Fruit fly (Drosophila melanogaster) whole organism, embryonic: ENCODE measurements around the gene CG13248.

Source experiments
- B-H2 ChIP-seq: fragments of 200-800 bp; sonication (Bioruptor generic); optimal IDR thresholded peaks from 2 replicates; lab custom pipeline; 2018; ENCODE audit warnings: missing biosample characterization, mild to moderate bottlenecking, missing genetic modification characterization
- CG10209 ChIP-seq: fragments of 200-800 bp; sonication (Bioruptor generic); optimal IDR thresholded peaks from 3 replicates; lab custom pipeline; 2017; ENCODE audit warnings: missing biosample characterization, mild to moderate bottlenecking, missing genetic modification characterization, missing genetic modification reagents
- CG10543 ChIP-seq: fragments of 200-800 bp; sonication (Bioruptor generic); optimal IDR thresholded peaks from 3 replicates; lab custom pipeline; 2017; ENCODE audit warnings: missing biosample characterization, mild to moderate bottlenecking, missing genetic modification characterization, moderate library complexity
- CG11560 ChIP-seq: fragments of 200-800 bp; sonication (Bioruptor generic); IDR thresholded peaks from 3 replicates; pipeline ENCODE4 v1.3.6; 2022; ENCODE audit warnings: missing biosample characterization, missing genetic modification characterization
- CG13123 ChIP-seq: fragments of 200-800 bp; sonication (Bioruptor generic); optimal IDR thresholded peaks from 2 replicates; lab custom pipeline; 2016; ENCODE audit warnings: missing biosample characterization, missing genetic modification characterization
- CG14441 ChIP-seq: fragments of 200-800 bp; sonication (Bioruptor generic); IDR thresholded peaks from 2 replicates; pipeline ENCODE4 v1.3.6; 2022; ENCODE audit warnings: missing biosample characterization, missing genetic modification characterization
- CG16815 ChIP-seq: fragments of 200-800 bp; sonication (Bioruptor generic); optimal IDR thresholded peaks from 3 replicates; lab custom pipeline; 2017; ENCODE audit warnings: missing biosample characterization, mild to moderate bottlenecking, missing genetic modification characterization
- CG17361 ChIP-seq: fragments of 200-800 bp; sonication (Bioruptor generic); IDR thresholded peaks from 3 replicates; pipeline ENCODE4 v1.3.6; 2022; ENCODE audit warnings: missing biosample characterization, missing genetic modification characterization
- CG18262 ChIP-seq: fragments of 200-800 bp; optimal IDR thresholded peaks from 3 replicates; lab custom pipeline; 2019; ENCODE audit warnings: missing biosample characterization, mild to moderate bottlenecking, missing genetic modification characterization, moderate library complexity
- CG18599 ChIP-seq: fragments of 200-800 bp; sonication (Bioruptor generic); optimal IDR thresholded peaks from 3 replicates; lab custom pipeline; 2017; ENCODE audit warnings: missing biosample characterization, missing genetic modification characterization, mild to moderate bottlenecking, moderate library complexity, missing genetic modification reagents
- CG18764 ChIP-seq: fragments of 200-800 bp; sonication (Bioruptor generic); optimal IDR thresholded peaks from 3 replicates; lab custom pipeline; 2016; ENCODE audit warnings: missing biosample characterization, missing genetic modification characterization
- CG31365 ChIP-seq: fragments of 200-800 bp; sonication (Bioruptor generic); optimal IDR thresholded peaks from 2 replicates; lab custom pipeline; 2018; ENCODE audit warnings: missing biosample characterization, mild to moderate bottlenecking, missing genetic modification characterization
- CG3407 ChIP-seq: fragments of 200-800 bp; sonication (Bioruptor generic); optimal IDR thresholded peaks from 2 replicates; lab custom pipeline; 2018; ENCODE audit warnings: missing biosample characterization, mild to moderate bottlenecking, missing genetic modification characterization
- CG4404 ChIP-seq: fragments of 200-800 bp; sonication (Bioruptor generic); IDR thresholded peaks from 2 replicates; pipeline ENCODE4 v1.3.6; 2022; ENCODE audit warnings: missing biosample characterization, missing genetic modification characterization
- CG5180 ChIP-seq: fragments of 200-800 bp; sonication (Bioruptor generic); optimal IDR thresholded peaks from 3 replicates; lab custom pipeline; 2017; ENCODE audit warnings: missing biosample characterization, missing genetic modification characterization, mild to moderate bottlenecking, moderate library complexity, missing genetic modification reagents
- CG5953 ChIP-seq: fragments of 200-800 bp; sonication (Bioruptor generic); IDR thresholded peaks from 2 replicates; pipeline ENCODE4 v1.3.6; 2022; ENCODE audit warnings: missing biosample characterization, missing genetic modification characterization
- CG6683 ChIP-seq: fragments of 200-800 bp; sonication (Bioruptor generic); optimal IDR thresholded peaks from 2 replicates; lab custom pipeline; 2017; ENCODE audit warnings: missing biosample characterization, mild to moderate bottlenecking, missing genetic modification characterization, missing genetic modification reagents
- CG7556 ChIP-seq: fragments of 200-800 bp; sonication (Bioruptor generic); optimal IDR thresholded peaks from 2 replicates; lab custom pipeline; 2017; ENCODE audit warnings: missing biosample characterization, mild to moderate bottlenecking, missing genetic modification characterization
- CG8765 ChIP-seq: fragments of 200-800 bp; sonication (Bioruptor generic); IDR thresholded peaks from 2 replicates; pipeline ENCODE4 v1.3.6; 2022; ENCODE audit warnings: missing biosample characterization, missing genetic modification characterization
- CG8924 ChIP-seq: fragments of 200-800 bp; optimal IDR thresholded peaks from 3 replicates; lab custom pipeline; 2019; ENCODE audit warnings: missing biosample characterization, mild to moderate bottlenecking, missing genetic modification characterization, moderate library complexity
- CG9876 ChIP-seq: fragments of 200-800 bp; sonication (Bioruptor generic); optimal IDR thresholded peaks from 2 replicates; lab custom pipeline; 2016; ENCODE audit warnings: missing biosample characterization, missing genetic modification characterization
- Dbx ChIP-seq: fragments of 200-800 bp; sonication (Bioruptor generic); IDR thresholded peaks from 3 replicates; pipeline ENCODE4 v1.3.6; 2022; ENCODE audit warnings: missing biosample characterization, missing genetic modification characterization
- Dp ChIP-seq: fragments of 200-800 bp; sonication (Bioruptor generic); optimal IDR thresholded peaks from 2 replicates; lab custom pipeline; 2018; ENCODE audit warnings: missing biosample characterization, mild to moderate bottlenecking, missing genetic modification characterization, moderate library complexity
- Dref ChIP-seq: fragments of 200-800 bp; sonication (Bioruptor generic); IDR thresholded peaks from 2 replicates; pipeline ENCODE4 v1.3.6; 2022; ENCODE audit warnings: missing biosample characterization, missing genetic modification characterization
- Fer1 ChIP-seq: fragments of 200-800 bp; sonication (Bioruptor generic); optimal IDR thresholded peaks from 2 replicates; lab custom pipeline; 2017; ENCODE audit warnings: missing biosample characterization, mild to moderate bottlenecking, missing genetic modification characterization
- Gsc ChIP-seq: fragments of 200-800 bp; sonication (Bioruptor generic); IDR thresholded peaks from 2 replicates; pipeline ENCODE4 v1.3.6; 2022; ENCODE audit warnings: missing biosample characterization, missing genetic modification characterization
- Hr39 ChIP-seq: fragments of >200 bp; optimal IDR thresholded peaks from 2 replicates; lab custom pipeline; 2017
- MESR4 ChIP-seq: fragments of 200-800 bp; sonication (Bioruptor generic); optimal IDR thresholded peaks from 2 replicates; lab custom pipeline; 2018; ENCODE audit warnings: missing biosample characterization, mild to moderate bottlenecking, missing genetic modification characterization, moderate library complexity
- Max ChIP-seq: fragments of 200-800 bp; sonication (Bioruptor generic); optimal IDR thresholded peaks from 2 replicates; lab custom pipeline; 2016; ENCODE audit warnings: missing biosample characterization, mild to moderate bottlenecking, missing genetic modification characterization
- Med ChIP-seq: fragments of 200-800 bp; sonication (Bioruptor generic); peaks from one replicate; lab custom pipeline; 2016; ENCODE audit warnings: missing biosample characterization, missing genetic modification characterization, mild to moderate bottlenecking, inconsistent platforms, moderate library complexity
- Meics ChIP-seq: fragments of 200-800 bp; sonication (Bioruptor generic); optimal IDR thresholded peaks from 2 replicates; lab custom pipeline; 2017; ENCODE audit warnings: missing biosample characterization, mild to moderate bottlenecking, missing genetic modification characterization
- Oli ChIP-seq: fragments of 200-800 bp; sonication (Bioruptor generic); optimal IDR thresholded peaks from 2 replicates; lab custom pipeline; 2018; ENCODE audit warnings: missing biosample characterization, mild to moderate bottlenecking, missing genetic modification characterization, moderate library complexity
- Sox100B ChIP-seq: fragments of 200-800 bp; sonication (Bioruptor generic); optimal IDR thresholded peaks from 3 replicates; lab custom pipeline; 2018; ENCODE audit warnings: missing biosample characterization, mild to moderate bottlenecking, missing genetic modification characterization
- Sox102F ChIP-seq: fragments of 200-800 bp; sonication (Bioruptor generic); optimal IDR thresholded peaks from 2 replicates; lab custom pipeline; 2018; ENCODE audit warnings: missing biosample characterization, mild to moderate bottlenecking, missing genetic modification characterization, moderate library complexity
- Sry-δ ChIP-seq: fragments of 200-800 bp; sonication (Bioruptor generic); optimal IDR thresholded peaks from 2 replicates; lab custom pipeline; 2016; ENCODE audit warnings: missing biosample characterization, missing genetic modification characterization
- bab2 ChIP-seq: fragments of 200-800 bp; sonication (Bioruptor generic); optimal IDR thresholded peaks from 2 replicates; lab custom pipeline; 2016; ENCODE audit warnings: missing biosample characterization, missing genetic modification characterization
- bcd ChIP-seq: fragments of 200-800 bp; sonication (Bioruptor generic); optimal IDR thresholded peaks from 2 replicates; lab custom pipeline; 2017; ENCODE audit warnings: missing biosample characterization, mild to moderate bottlenecking, missing genetic modification characterization
- br ChIP-seq: fragments of >200 bp; optimal IDR thresholded peaks from 2 replicates; lab custom pipeline; 2017
- danr ChIP-seq: fragments of 200-800 bp; sonication (Bioruptor generic); IDR thresholded peaks from 2 replicates; pipeline ENCODE4 v1.3.6; 2022; ENCODE audit warnings: missing biosample characterization, missing genetic modification characterization
- ems ChIP-seq: fragments of 200-800 bp; sonication (Bioruptor generic); optimal IDR thresholded peaks from 3 replicates; lab custom pipeline; 2016; ENCODE audit warnings: missing biosample characterization, missing genetic modification characterization
- fd3F ChIP-seq: fragments of 200-800 bp; sonication (Bioruptor generic); optimal IDR thresholded peaks from 2 replicates; lab custom pipeline; 2018; ENCODE audit warnings: missing biosample characterization, mild to moderate bottlenecking, missing genetic modification characterization, moderate library complexity
- grn ChIP-seq: fragments of 200-800 bp; sonication (Bioruptor generic); optimal IDR thresholded peaks from 3 replicates; lab custom pipeline; 2017; ENCODE audit warnings: missing biosample characterization, missing genetic modification characterization
- hb ChIP-seq: fragments of 200-800 bp; sonication (Bioruptor generic); IDR thresholded peaks from 3 replicates; pipeline ENCODE4 v1.3.6; 2022; ENCODE audit warnings: missing biosample characterization, missing genetic modification characterization; ENCODE audit not compliant: partially characterized antibody
- lmd ChIP-seq: fragments of 200-800 bp; sonication (Bioruptor generic); IDR thresholded peaks from 2 replicates; pipeline ENCODE4 v1.3.6; 2022; ENCODE audit warnings: missing biosample characterization, missing genetic modification characterization
- phol ChIP-seq: fragments of 200-800 bp; sonication (Bioruptor generic); optimal IDR thresholded peaks from 3 replicates; lab custom pipeline; 2018; ENCODE audit warnings: missing biosample characterization, mild to moderate bottlenecking, missing genetic modification characterization, moderate library complexity
- prd ChIP-seq, 3 experiments: fragments of >200 bp in 2 of 3; fragments of 200-800 bp in 1 of 3; sonication (Bioruptor generic) in 1 of 3; optimal IDR thresholded peaks in 2 of 3; IDR thresholded peaks in 1 of 3; 2 replicates in 2 of 3; 3 replicates in 1 of 3; pipeline versions ENCODE4 v1.3.6 to Lab custom; 2017 to 2022; ENCODE audit warnings: missing biosample characterization in 1 of 3, missing genetic modification characterization in 1 of 3
- pum ChIP-seq: fragments of 200-800 bp; sonication (Bioruptor generic); optimal IDR thresholded peaks from 2 replicates; lab custom pipeline; 2016; ENCODE audit warnings: missing biosample characterization, missing genetic modification characterization
- shn ChIP-seq: fragments of 200-800 bp; sonication (Bioruptor generic); optimal IDR thresholded peaks from 3 replicates; lab custom pipeline; 2016; ENCODE audit warnings: missing biosample characterization, missing genetic modification characterization
- tup ChIP-seq: fragments of 200-800 bp; sonication (Bioruptor generic); optimal IDR thresholded peaks from 2 replicates; lab custom pipeline; 2016; ENCODE audit warnings: missing biosample characterization, mild to moderate bottlenecking, missing genetic modification characterization, moderate library complexity
- vvl ChIP-seq: fragments of 200-800 bp; sonication (Bioruptor generic); IDR thresholded peaks from 2 replicates; pipeline ENCODE4 v1.3.6; 2022; ENCODE audit warnings: missing biosample characterization, missing genetic modification characterization

CG13248 gene

dm6 chr3L:20384086-20384810, 26.1 kb downstream of the CG13248 start, which contains the start of the genes CG5498 and fbl (continued):
- no peak for TF ChIP-seq tup (GFP tag; lab: Kevin White, UChicago)
- peak; percentile 77 for TF ChIP-seq Max
- peak; percentile 80; the same call in 2 of the 3 replicates for TF ChIP-seq CG17361 (GFP tag; lab: Robert Waterston, UW)
- TF ChIP-seq Med (GFP tag; lab: Kevin White, UChicago), result peak; percentile 73
- TF ChIP-seq CG4404 (GFP tag; lab: Robert Waterston, UW), result no peak
- TF ChIP-seq Dref (GFP tag; lab: Robert Waterston, UW), result peak; percentile 63
- TF ChIP-seq br (lab: Kevin White, UChicago), result no peak
- TF ChIP-seq vvl (GFP tag; lab: Robert Waterston, UW), result peak; percentile 72
- peak; percentile 71 for TF ChIP-seq CG18262 (tag; lab: Kevin White, UChicago)
- TF ChIP-seq CG7556 (GFP tag; lab: Kevin White, UChicago), result peak; percentile 71
- TF ChIP-seq prd (optimal IDR thresholded peaks at IDR 0.05; lab: Kevin White, UChicago), result no peak
- TF ChIP-seq prd (GFP tag; IDR thresholded peaks at IDR 0.05; lab: Robert Waterston, UW), result peak; percentile 63
- peak; percentile 64 for TF ChIP-seq Sox102F (GFP tag; lab: Kevin White, UChicago)
- no peak for TF ChIP-seq CG11560 (tag; lab: Robert Waterston, UW)
- TF ChIP-seq grn (GFP tag; lab: Kevin White, UChicago), result peak; percentile 31
- peak; percentile 37 for TF ChIP-seq fd3F
- TF ChIP-seq CG14441 (GFP tag; lab: Robert Waterston, UW), result no peak
- TF ChIP-seq Oli (tag; lab: Kevin White, UChicago), result peak; percentile 25
- no peak for TF ChIP-seq CG8765
- peak; percentile 53 for TF ChIP-seq bab2 (GFP tag; lab: Kevin White, UChicago)
- TF ChIP-seq Sry-δ (GFP tag; lab: Kevin White, UChicago), result peak; percentile 40
- no peak for TF ChIP-seq CG9876
- TF ChIP-seq CG10543 (GFP tag; lab: Kevin White, UChicago), result peak; percentile 74
- TF ChIP-seq ems (GFP tag; lab: Kevin White, UChicago), result no peak
- peak; percentile 14 for TF ChIP-seq pum
- peak; percentile 77 for TF ChIP-seq CG18599 (GFP tag; lab: Kevin White, UChicago)
- peak; percentile 21 for TF ChIP-seq CG31365 (tag; lab: Kevin White, UChicago)
- peak; percentile 71 for TF ChIP-seq Meics (GFP tag; lab: Kevin White, UChicago)
- no peak for TF ChIP-seq hb (GFP tag; lab: Robert Waterston, UW)
- TF ChIP-seq shn (GFP tag; lab: Kevin White, UChicago), result peak; percentile 25
- TF ChIP-seq Gsc, result no peak
- no peak; the same call in 1 of the 2 replicates for TF ChIP-seq lmd (GFP tag; lab: Robert Waterston, UW)
- peak; percentile 65 for TF ChIP-seq bcd
- no peak for TF ChIP-seq CG5953 (GFP tag; lab: Robert Waterston, UW)
- peak; percentile 67 for TF ChIP-seq Dbx (GFP tag; lab: Robert Waterston, UW)
- TF ChIP-seq CG13123, result peak; percentile 36
- peak; percentile 74 for TF ChIP-seq CG8924 (tag; lab: Kevin White, UChicago)
- no peak for TF ChIP-seq CG3407 (GFP tag; lab: Kevin White, UChicago)
- TF ChIP-seq B-H2 (GFP tag; lab: Kevin White, UChicago), result peak; percentile 70
- TF ChIP-seq MESR4 (GFP tag; lab: Kevin White, UChicago), result peak; percentile 60
- TF ChIP-seq CG18764 (GFP tag; lab: Kevin White, UChicago), result peak; percentile 39
- peak; percentile 38 for TF ChIP-seq Dp
- peak; percentile 42 for TF ChIP-seq CG6683 (GFP tag; lab: Kevin White, UChicago)
- TF ChIP-seq Hr39 (lab: Kevin White, UChicago), result no peak
- TF ChIP-seq CG16815 (GFP tag; lab: Kevin White, UChicago), result peak; percentile 26
- TF ChIP-seq phol (tag; lab: Kevin White, UChicago), result peak; percentile 74
- peak; percentile 45 for TF ChIP-seq CG10209 (GFP tag; lab: Kevin White, UChicago)
- TF ChIP-seq Sox100B, result peak; percentile 73
- TF ChIP-seq CG5180 (GFP tag; lab: Kevin White, UChicago), result peak; percentile 7
- peak; percentile 52 for TF ChIP-seq Fer1 (GFP tag; lab: Kevin White, UChicago)
- no peak for TF ChIP-seq danr (GFP tag; lab: Robert Waterston, UW)
